Fruit fly (Drosophila melanogaster): ENCODE data around the gene tal-2A.

Gene tal-2A

dm6 chr3R:13857339-13857738 is 44.4 kb downstream of the tal-2A start (continued):
- TF ChIP-seq sug (tag; optimal IDR thresholded peaks at IDR 0.05) (no peak), cg (GFP tag; optimal IDR thresholded peaks at IDR 0.05) (no peak), Six4 (GFP tag; optimal IDR thresholded peaks at IDR 0.05) (no peak), CG15011 (GFP tag; optimal IDR thresholded peaks at IDR 0.05) (no peak), Ptx1 (GFP tag; IDR thresholded peaks at IDR 0.05) (0 out of 2 replicates have a peak, but pooled peaks have one; percentile 33), E2f2 (GFP tag; IDR thresholded peaks at IDR 0.05) (no peak), CG2199 (GFP tag; IDR thresholded peaks at IDR 0.05) (no peak), CG6854 (GFP tag; optimal IDR thresholded peaks at IDR 0.05) (no peak), dmrt11E (tag; optimal IDR thresholded peaks at IDR 0.05) (peak; percentile 10), Bdp1 (GFP tag; optimal IDR thresholded peaks at IDR 0.05) (no peak), Sox102F (GFP tag; optimal IDR thresholded peaks at IDR 0.05) (peak; percentile 5), MESR4 (GFP tag; optimal IDR thresholded peaks at IDR 0.05) (no peak), Dp (GFP tag; optimal IDR thresholded peaks at IDR 0.05) (no peak), Atf-2 (GFP tag; optimal IDR thresholded peaks at IDR 0.05) (no peak), Hmx (GFP tag; optimal IDR thresholded peaks at IDR 0.05) (no peak), ken (GFP tag; IDR thresholded peaks at IDR 0.05) (no peak), CG34422 (GFP tag; IDR thresholded peaks at IDR 0.05) (no peak), danr (GFP tag; IDR thresholded peaks at IDR 0.05) (no peak), hb (GFP tag; IDR thresholded peaks at IDR 0.05; ENCODE audit: partially characterized antibody) (no peak), CG11093 (GFP tag; IDR thresholded peaks at IDR 0.05) (no peak), pum (GFP tag; optimal IDR thresholded peaks at IDR 0.05) (no peak), CG30020 (tag; optimal IDR thresholded peaks at IDR 0.05) (no peak), fd102C (GFP tag; optimal IDR thresholded peaks at IDR 0.05) (no peak), CG2120 (GFP tag; optimal IDR thresholded peaks at IDR 0.05) (no peak), vfl (GFP tag; optimal IDR thresholded peaks at IDR 0.05) (no peak), gem (tag; optimal IDR thresholded peaks at IDR 0.05) (peak; percentile 48), CG12769 (tag; optimal IDR thresholded peaks at IDR 0.05) (no peak), Bteb2 (GFP tag; optimal IDR thresholded peaks at IDR 0.05) (no peak), CG9727 (GFP tag; optimal IDR thresholded peaks at IDR 0.05) (peak; percentile 2), Xrp1 (GFP tag; IDR thresholded peaks at IDR 0.05) (0 out of 2 replicates have a peak, but pooled peaks have one; percentile 10), tin (GFP tag; optimal IDR thresholded peaks at IDR 0.05) (no peak), Mes4 (GFP tag; optimal IDR thresholded peaks at IDR 0.05) (no peak), CG3163 (GFP tag; optimal IDR thresholded peaks at IDR 0.05) (no peak), PHDP (tag; optimal IDR thresholded peaks at IDR 0.05) (no peak), ci (GFP tag; IDR thresholded peaks at IDR 0.05) (no peak), CG43689 (GFP tag; IDR thresholded peaks at IDR 0.05) (no peak), CG14667 (GFP tag; IDR thresholded peaks at IDR 0.05) (no peak), CG2875 (GFP tag; optimal IDR thresholded peaks at IDR 0.05) (no peak), sob (GFP tag; IDR thresholded peaks at IDR 0.05) (no peak), NfI (GFP tag; optimal IDR thresholded peaks at IDR 0.05) (no peak), jumu (GFP tag; optimal IDR thresholded peaks at IDR 0.05) (no peak), gsb-n (tag; optimal IDR thresholded peaks at IDR 0.05) (peak; percentile 7), knrl (GFP tag; IDR thresholded peaks at IDR 0.05; ENCODE audit: partially characterized antibody) (no peak), Ets97D (GFP tag; optimal IDR thresholded peaks at IDR 0.05) (no peak), HmgZ (tag; optimal IDR thresholded peaks at IDR 0.05) (no peak), peb (GFP tag; IDR thresholded peaks at IDR 0.05) (no peak), CG17359 (tag; optimal IDR thresholded peaks at IDR 0.05) (no peak), corto (GFP tag; optimal IDR thresholded peaks at IDR 0.05) (no peak), CG16813 (GFP tag; IDR thresholded peaks at IDR 0.05; ENCODE audit: partially characterized antibody) (no peak), sc (optimal IDR thresholded peaks at IDR 0.05) (no peak), sc (GFP tag; optimal IDR thresholded peaks at IDR 0.05) (no peak), scrt (GFP tag; optimal IDR thresholded peaks at IDR 0.05) (no peak)

All from whole organism, embryonic.